Worm (Caenorhabditis elegans): ENCODE results near the gene cfim-2.

DNA sequence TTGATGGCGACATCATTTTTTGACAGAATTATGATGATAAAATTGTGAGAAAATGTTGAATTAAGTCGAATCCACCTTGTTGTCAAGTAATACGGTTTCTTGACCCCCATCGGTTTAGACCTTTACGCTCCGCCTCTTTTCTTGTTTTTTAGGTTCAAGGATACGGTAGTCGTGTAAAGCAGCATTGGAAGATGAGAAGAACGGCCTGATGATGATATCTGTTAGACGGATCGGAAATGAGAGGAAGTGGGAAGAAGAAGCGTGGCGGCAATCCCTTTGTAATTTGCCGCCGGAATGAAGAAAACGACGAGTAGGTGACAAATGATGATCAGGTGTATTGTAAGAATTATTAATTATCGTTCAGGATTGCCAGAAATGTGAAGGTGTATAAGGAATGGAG, 46.3 kb upstream of the cfim-2 start, which contains the start of gene npax-4:
- no peak for TF ChIP-seq hmg-1.2 (GFP tag; IDR thresholded peaks at IDR 0.05)
- no peak for TF ChIP-seq ztf-26 (tag; optimal IDR thresholded peaks at IDR 0.05)
- TF ChIP-seq rec-8 (tag; optimal IDR thresholded peaks at IDR 0.05), result no peak
- no peak for TF ChIP-seq F23B12.7 (tag; optimal IDR thresholded peaks at IDR 0.05; ENCODE audit: insufficient read depth)
- no peak for TF ChIP-seq Y95B8A.8 (GFP tag; IDR thresholded peaks at IDR 0.05)
- no peak for TF ChIP-seq unc-62 (GFP tag; optimal IDR thresholded peaks at IDR 0.05)
- TF ChIP-seq T26A5.8 (tag; optimal IDR thresholded peaks at IDR 0.05), result no peak
